Worm (Caenorhabditis elegans) whole organism, L1 larva: ENCODE data around the gene C50D2.10.

ENCODE experiments used
- F16B12.6 ChIP-seq: fragments of 150-350 bp; optimal IDR thresholded peaks from 2 replicates; lab custom pipeline; 2014; ENCODE audit warnings: missing biosample characterization, missing genetic modification characterization
- Y116A8C.19 ChIP-seq: sonication (generic microtip); optimal IDR thresholded peaks from 2 replicates; lab custom pipeline; 2016; ENCODE audit warnings: missing compliant biosample characterization, missing genetic modification characterization, borderline replicate concordance
- ces-1 ChIP-seq: fragments of 150-350 bp; optimal IDR thresholded peaks from 2 replicates; lab custom pipeline; 2014; ENCODE audit warnings: missing biosample characterization, missing genetic modification reagents, missing genetic modification characterization
- hlh-17 ChIP-seq: fragments of 200-800 bp; sonication (Bioruptor generic); optimal IDR thresholded peaks from 2 replicates; lab custom pipeline; 2018; ENCODE audit warnings: missing genetic modification characterization, mild to moderate bottlenecking, missing compliant biosample characterization, moderate library complexity, borderline replicate concordance
- lin-13 ChIP-seq: fragments of 150-350 bp; optimal IDR thresholded peaks from 2 replicates; lab custom pipeline; 2014; ENCODE audit warnings: missing biosample characterization, missing genetic modification reagents, missing genetic modification characterization
- lin-35 ChIP-seq, 2 experiments: fragments of 150-350 bp; optimal IDR thresholded peaks; 2 replicates each; lab custom pipeline; 2014; ENCODE audit warnings: missing biosample characterization in 2 of 2, missing genetic modification characterization in 2 of 2, missing genetic modification reagents in 2 of 2
- nhr-11 ChIP-seq: fragments of 150-350 bp; optimal IDR thresholded peaks from 2 replicates; lab custom pipeline; 2014; ENCODE audit warnings: missing biosample characterization, missing genetic modification characterization
- nhr-28 ChIP-seq: fragments of 150-350 bp; optimal IDR thresholded peaks from 2 replicates; lab custom pipeline; 2014; ENCODE audit warnings: missing biosample characterization, missing genetic modification characterization
- nhr-77 ChIP-seq: fragments of 150-350 bp; optimal IDR thresholded peaks from 2 replicates; lab custom pipeline; 2014; ENCODE audit warnings: missing biosample characterization, missing genetic modification characterization
- skn-1 ChIP-seq: fragments of 150-350 bp; optimal IDR thresholded peaks from 2 replicates; lab custom pipeline; 2014; ENCODE audit warnings: missing biosample characterization, missing genetic modification characterization
- sup-37 ChIP-seq: fragments of 200-800 bp; sonication (Bioruptor generic); optimal IDR thresholded peaks from 2 replicates; lab custom pipeline; 2018; ENCODE audit warnings: mild to moderate bottlenecking, missing genetic modification characterization, missing compliant biosample characterization
- tlp-1 ChIP-seq: fragments of 150-350 bp; optimal IDR thresholded peaks from 2 replicates; lab custom pipeline; 2014; ENCODE audit warnings: missing biosample characterization, missing genetic modification characterization

ce11 chrII:121121-121520, 22.2 kb downstream of the C50D2.10 start, which contains the start of gene K10B4.3:
- no peak for TF ChIP-seq nhr-28 (tag; lab: Kevin White, UChicago)
- TF ChIP-seq lin-35 (GFP tag; optimal IDR thresholded peaks at IDR 0.05; lab: Kevin White, UChicago): no peak
- no peak for TF ChIP-seq tlp-1
- TF ChIP-seq skn-1 (tag; lab: Kevin White, UChicago): no peak
- no peak for TF ChIP-seq lin-13 (GFP tag; lab: Kevin White, UChicago)
- TF ChIP-seq ces-1: no peak
- TF ChIP-seq Y116A8C.19 (tag; lab: Kevin White, UChicago): no peak
- TF ChIP-seq nhr-77 (tag; lab: Kevin White, UChicago): no peak
- TF ChIP-seq sup-37 (GFP tag; lab: Kevin White, UChicago): no peak
- TF ChIP-seq nhr-11 (tag; lab: Kevin White, UChicago): no peak
- no peak for TF ChIP-seq hlh-17 (GFP tag; lab: Kevin White, UChicago)
- no peak for TF ChIP-seq F16B12.6 (tag; lab: Kevin White, UChicago)
